Worm (Caenorhabditis elegans) whole organism, L4 larva: ENCODE data around the gene ttr-59.

Experiments used
- ceh-82 ChIP-seq: sonication (generic microtip); optimal IDR thresholded peaks from 2 replicates; lab custom pipeline; 2017; ENCODE audit warnings: missing biosample characterization, missing genetic modification characterization
- ctbp-1 ChIP-seq: fragments of 200-800 bp; sonication (Bioruptor generic); IDR thresholded peaks from 2 replicates; pipeline ENCODE4 v1.3.6; 2022; ENCODE audit warnings: missing genetic modification reagents, missing genetic modification characterization, missing compliant biosample characterization
- duxl-1 ChIP-seq: sonication (generic microtip); optimal IDR thresholded peaks from 2 replicates; lab custom pipeline; 2016; ENCODE audit warnings: mild to moderate bottlenecking, missing genetic modification characterization, moderate library complexity, missing compliant biosample characterization; ENCODE audit not compliant: poor library complexity
- lsy-2 ChIP-seq, 2 experiments: fragments of 150-350 bp in 1 of 2; sonication (generic microtip) in 1 of 2; optimal IDR thresholded peaks; 2 replicates each; lab custom pipeline; 2014 to 2017; ENCODE audit warnings: missing biosample characterization in 2 of 2, missing genetic modification characterization in 2 of 2
- nhr-76 ChIP-seq: fragments of 150-350 bp; optimal IDR thresholded peaks from 2 replicates; lab custom pipeline; 2014; ENCODE audit warnings: missing biosample characterization, missing genetic modification characterization
- zag-1 ChIP-seq: fragments of 150-350 bp; optimal IDR thresholded peaks from 2 replicates; lab custom pipeline; 2014; ENCODE audit warnings: missing biosample characterization, missing genetic modification characterization

DNA sequence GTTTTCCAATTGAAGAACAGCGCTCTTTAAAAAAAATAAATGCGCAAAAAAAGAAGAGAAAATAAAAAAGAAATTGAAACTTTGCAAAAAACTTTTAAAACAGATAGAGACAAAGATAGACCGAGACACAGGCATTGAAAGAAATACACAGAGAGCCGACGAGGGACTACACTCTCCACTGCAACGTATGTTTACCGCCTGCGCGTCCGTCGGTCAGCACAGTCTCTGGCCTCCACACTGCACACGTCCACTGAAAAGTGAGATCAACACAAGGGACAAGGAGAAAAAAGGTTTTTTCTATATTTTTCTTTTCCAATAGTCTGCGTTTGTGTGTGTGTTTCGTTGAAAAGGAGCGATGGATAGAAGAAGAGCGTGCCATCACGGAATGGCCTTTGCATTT lies 23.2 kb upstream of the ttr-59 start:
- TF ChIP-seq ceh-82 (tag; lab: Kevin White, UChicago) (no peak), lsy-2 (tag; optimal IDR thresholded peaks at IDR 0.05; lab: Kevin White, UChicago) (peak; percentile 16 to 65), zag-1 (tag; lab: Kevin White, UChicago) (no peak), nhr-76 (tag; lab: Kevin White, UChicago) (no peak), duxl-1 (tag; lab: Kevin White, UChicago) (no peak), ctbp-1 (GFP tag; lab: Robert Waterston, UW) (no peak)
